Fruit fly (Drosophila melanogaster): ENCODE measurements around the gene brat.

DNA sequence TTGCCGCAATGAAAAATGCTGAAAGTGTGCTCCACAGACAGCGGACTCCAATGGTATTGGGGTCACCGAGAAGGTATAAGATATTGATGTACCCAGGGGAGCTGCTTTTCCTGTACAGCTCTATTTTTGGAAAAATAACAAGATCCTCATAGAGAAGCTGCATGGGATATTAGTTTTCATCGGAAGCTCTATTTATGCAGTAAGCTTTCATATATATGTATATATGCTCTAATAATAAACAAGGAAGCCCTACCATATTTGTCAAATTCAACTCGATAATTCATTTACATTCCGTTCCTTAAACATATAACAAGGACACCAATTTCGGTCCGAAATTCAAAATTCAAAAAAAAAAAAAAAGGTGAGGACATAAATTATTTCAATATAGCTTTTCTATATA lies 31.9 kb upstream of the brat start, which contains the start of the genes CG17344 and CG43731:
- TF ChIP-seq gl (tag; optimal IDR thresholded peaks at IDR 0.05), result no peak
- no peak for TF ChIP-seq CG8301 (tag; optimal IDR thresholded peaks at IDR 0.05)
- TF ChIP-seq CG10348 (GFP tag; IDR thresholded peaks at IDR 0.05), result no peak

All from whole organism, pupa.